Worm (Caenorhabditis elegans) whole organism, young adult: ENCODE data around the gene ZC373.2.

Source experiments
- D2030.7 ChIP-seq: fragments of 200-800 bp; sonication (Bioruptor generic); IDR thresholded peaks from 2 replicates; pipeline ENCODE4 v1.3.6; 2022; ENCODE audit warnings: missing genetic modification reagents, missing genetic modification characterization, missing compliant biosample characterization
- F37B4.10 ChIP-seq: fragments of 200-800 bp; sonication (Bioruptor generic); IDR thresholded peaks from 2 replicates; pipeline ENCODE4 v1.3.6; 2022; ENCODE audit warnings: missing genetic modification characterization, missing compliant biosample characterization
- F39B2.1 ChIP-seq: fragments of 200-800 bp; sonication (Bioruptor generic); IDR thresholded peaks from 2 replicates; pipeline ENCODE4 v1.3.6; 2022; ENCODE audit warnings: missing genetic modification reagents, missing genetic modification characterization, missing compliant biosample characterization
- F49E8.2 ChIP-seq: sonication (generic microtip); optimal IDR thresholded peaks from 3 replicates; lab custom pipeline; 2017; ENCODE audit warnings: missing genetic modification characterization, mild to moderate bottlenecking, missing compliant biosample characterization, antibody characterized with exemption, moderate library complexity; ENCODE audit not compliant: insufficient read depth
- F55B11.4 ChIP-seq: sonication (generic microtip); optimal IDR thresholded peaks from 2 replicates; lab custom pipeline; 2016; ENCODE audit warnings: missing compliant biosample characterization, missing genetic modification characterization, borderline replicate concordance; ENCODE audit not compliant: insufficient read depth
- F57C9.4 ChIP-seq: sonication (generic microtip); optimal IDR thresholded peaks from 2 replicates; lab custom pipeline; 2017; ENCODE audit warnings: mild to moderate bottlenecking, missing genetic modification characterization, missing compliant biosample characterization
- T26A5.8 ChIP-seq: sonication (generic microtip); optimal IDR thresholded peaks from 2 replicates; lab custom pipeline; 2016; ENCODE audit warnings: missing genetic modification characterization, missing compliant biosample characterization
- aptf-2 ChIP-seq: fragments of 200-800 bp; sonication (Bioruptor generic); conservative IDR thresholded peaks from 2 replicates; pipeline ENCODE4 v1.3.6; 2022; ENCODE audit warnings: missing genetic modification reagents, missing genetic modification characterization, missing compliant biosample characterization
- aptf-3 ChIP-seq: fragments of 200-800 bp; sonication (Bioruptor generic); IDR thresholded peaks from 2 replicates; pipeline ENCODE4 v1.3.6; 2022; ENCODE audit warnings: missing genetic modification characterization, missing compliant biosample characterization
- ceh-27 ChIP-seq: fragments of 200-800 bp; sonication (Bioruptor generic); optimal IDR thresholded peaks from 2 replicates; lab custom pipeline; 2018; ENCODE audit warnings: mild to moderate bottlenecking, missing genetic modification characterization, moderate library complexity, missing compliant biosample characterization
- ceh-58 ChIP-seq: fragments of 200-800 bp; sonication (Bioruptor generic); IDR thresholded peaks from 2 replicates; pipeline ENCODE4 v1.3.6; 2022; ENCODE audit warnings: missing genetic modification characterization, missing compliant biosample characterization
- dox-1 ChIP-seq: fragments of 200-800 bp; sonication (Bioruptor generic); IDR thresholded peaks from 2 replicates; pipeline ENCODE4 v1.3.6; 2022; ENCODE audit warnings: missing genetic modification reagents, missing genetic modification characterization, missing compliant biosample characterization
- dpff-1 ChIP-seq: sonication (generic microtip); optimal IDR thresholded peaks from 2 replicates; lab custom pipeline; 2017; ENCODE audit warnings: mild to moderate bottlenecking, missing genetic modification characterization, missing compliant biosample characterization
- egrh-3 ChIP-seq: fragments of 200-800 bp; sonication (Bioruptor generic); IDR thresholded peaks from 2 replicates; pipeline ENCODE4 v1.3.6; 2022; ENCODE audit warnings: missing genetic modification reagents, missing genetic modification characterization, missing compliant biosample characterization
- ekl-4 ChIP-seq: fragments of 200-800 bp; sonication (Bioruptor generic); IDR thresholded peaks from 2 replicates; pipeline ENCODE4 v1.3.6; 2022; ENCODE audit warnings: missing genetic modification reagents, missing genetic modification characterization, missing compliant biosample characterization
- ets-4 ChIP-seq: fragments of 200-800 bp; sonication (Bioruptor generic); optimal IDR thresholded peaks from 2 replicates; lab custom pipeline; 2018; ENCODE audit warnings: mild to moderate bottlenecking, missing genetic modification characterization, missing compliant biosample characterization
- him-1 ChIP-seq: sonication (generic microtip); optimal IDR thresholded peaks from 2 replicates; lab custom pipeline; 2016; ENCODE audit warnings: missing genotype, missing genetic modification reagents, missing genetic modification characterization, missing compliant biosample characterization
- hlh-26 ChIP-seq: fragments of 200-800 bp; sonication (Bioruptor generic); conservative IDR thresholded peaks from 2 replicates; pipeline ENCODE4 v1.3.6; 2022; ENCODE audit warnings: missing genetic modification reagents, missing genetic modification characterization, missing compliant biosample characterization
- lin-54 ChIP-seq: fragments of 200-800 bp; sonication (Bioruptor generic); optimal IDR thresholded peaks from 2 replicates; lab custom pipeline; 2018; ENCODE audit warnings: mild to moderate bottlenecking, missing genetic modification characterization, missing compliant biosample characterization
- mes-4 ChIP-seq: sonication (generic microtip); optimal IDR thresholded peaks from 2 replicates; lab custom pipeline; 2016; ENCODE audit warnings: missing genotype, missing genetic modification characterization, missing compliant biosample characterization
- nfyb-1 ChIP-seq: fragments of 200-800 bp; sonication (Bioruptor generic); IDR thresholded peaks from 2 replicates; pipeline ENCODE4 v1.3.6; 2022; ENCODE audit warnings: missing genetic modification reagents, missing genetic modification characterization, missing compliant biosample characterization
- pbrm-1 ChIP-seq: fragments of 200-800 bp; sonication (Bioruptor generic); IDR thresholded peaks from 2 replicates; pipeline ENCODE4 v1.3.6; 2022; ENCODE audit warnings: missing genetic modification reagents, missing genetic modification characterization, missing compliant biosample characterization
- sdz-38 ChIP-seq: sonication (generic microtip); optimal IDR thresholded peaks from 2 replicates; lab custom pipeline; 2016; ENCODE audit warnings: missing genotype, missing genetic modification characterization, missing compliant biosample characterization
- sea-2 ChIP-seq: fragments of 200-800 bp; sonication (Bioruptor generic); IDR thresholded peaks from 2 replicates; pipeline ENCODE4 v1.3.6; 2022; ENCODE audit warnings: missing genetic modification characterization, missing compliant biosample characterization
- snpc-1.1 ChIP-seq: sonication (generic microtip); optimal IDR thresholded peaks from 2 replicates; lab custom pipeline; 2017; ENCODE audit warnings: missing genetic modification characterization, mild to moderate bottlenecking, missing compliant biosample characterization, antibody characterized with exemption, moderate library complexity, missing genotype, missing genetic modification reagents; ENCODE audit not compliant: insufficient read depth
- snpc-1.3 ChIP-seq: sonication (generic microtip); optimal IDR thresholded peaks from 2 replicates; lab custom pipeline; 2017; ENCODE audit warnings: missing genetic modification characterization, mild to moderate bottlenecking, missing compliant biosample characterization, antibody characterized with exemption, moderate library complexity, missing genotype, missing genetic modification reagents; ENCODE audit not compliant: insufficient read depth
- snpc-4 ChIP-seq, 5 experiments: fragments of 150-350 bp in 1 of 5; sonication (generic microtip) in 4 of 5; optimal IDR thresholded peaks; 2 replicates each; lab custom pipeline; 2014 to 2018; ENCODE audit warnings: missing genetic modification characterization in 5 of 5, missing biosample characterization in 3 of 5, antibody characterized with exemption in 2 of 5, mild to moderate bottlenecking in 2 of 5, missing compliant biosample characterization in 2 of 5, missing genotype in 2 of 5, moderate library complexity in 2 of 5, missing genetic modification reagents in 1 of 5
- somi-1 ChIP-seq: fragments of 200-800 bp; sonication (Bioruptor generic); optimal IDR thresholded peaks from 2 replicates; lab custom pipeline; 2018; ENCODE audit warnings: mild to moderate bottlenecking, missing genetic modification characterization, missing compliant biosample characterization
- zfh-2 ChIP-seq: fragments of 200-800 bp; sonication (Bioruptor generic); conservative IDR thresholded peaks from 2 replicates; pipeline ENCODE4 v1.3.6; 2022; ENCODE audit warnings: missing genetic modification reagents, missing genetic modification characterization, missing compliant biosample characterization
- ztf-22 ChIP-seq: fragments of 200-800 bp; sonication (Bioruptor generic); optimal IDR thresholded peaks from 2 replicates; lab custom pipeline; 2018; ENCODE audit warnings: mild to moderate bottlenecking, missing genetic modification characterization, moderate library complexity, missing compliant biosample characterization
- ztf-6 ChIP-seq: fragments of 200-800 bp; sonication (Bioruptor generic); IDR thresholded peaks from 2 replicates; pipeline ENCODE4 v1.3.6; 2022; ENCODE audit warnings: missing genetic modification reagents, missing genetic modification characterization, missing compliant biosample characterization

Gene ZC373.2

ce11 chrX:10081077-10081476, 22.8 kb upstream of the ZC373.2 start:
- TF ChIP-seq somi-1 (GFP tag; lab: Kevin White, UChicago) (no peak), sea-2 (GFP tag; lab: Robert Waterston, UW) (no peak), F49E8.2 (tag; lab: Kevin White, UChicago) (no peak), F55B11.4 (tag; lab: Kevin White, UChicago) (no peak), aptf-2 (GFP tag; lab: Robert Waterston, UW) (no peak), egrh-3 (GFP tag; lab: Robert Waterston, UW) (no peak), T26A5.8 (no peak), snpc-1.1 (tag; lab: Kevin White, UChicago) (no peak)

ce11 chrX:10079230-10079629, 21.0 kb upstream of the ZC373.2 start:
- TF ChIP-seq zfh-2 (GFP tag; lab: Robert Waterston, UW) = peak; percentile 55
- no peak for TF ChIP-seq snpc-1.3 (tag; lab: Kevin White, UChicago)

- no peak for TF ChIP-seq somi-1 (GFP tag; lab: Kevin White, UChicago)
- TF ChIP-seq egrh-3 (GFP tag; lab: Robert Waterston, UW) = no peak
- no peak for TF ChIP-seq ets-4
- no peak for TF ChIP-seq hlh-26 (GFP tag; lab: Robert Waterston, UW)
These were observed 20.4 kb upstream of the ZC373.2 start for ce11 chrX:10078637-10079036.

ce11 chrX:10078089-10078488, 19.9 kb upstream of the ZC373.2 start:
- TF ChIP-seq dox-1 (GFP tag; lab: Robert Waterston, UW) = peak; percentile 43; the same call in 1 of the 2 replicates
- peak; percentile 0 for TF ChIP-seq mes-4 (tag; lab: Kevin White, UChicago)
- peak; percentile 96 for TF ChIP-seq egrh-3 (GFP tag; lab: Robert Waterston, UW)
- TF ChIP-seq ceh-58 (GFP tag; lab: Robert Waterston, UW) = no peak
- TF ChIP-seq ztf-6 (GFP tag; lab: Robert Waterston, UW) = no peak
- TF ChIP-seq snpc-1.1 (tag; lab: Kevin White, UChicago) = no peak
- TF ChIP-seq F37B4.10 (GFP tag; lab: Robert Waterston, UW) = 0 out of 2 replicates have a peak, but pooled peaks have one; percentile 60
- peak; percentile 94 for TF ChIP-seq zfh-2 (GFP tag; lab: Robert Waterston, UW)
- TF ChIP-seq ekl-4 = no peak

- TF ChIP-seq dpff-1 (tag; lab: Kevin White, UChicago) = no peak
- TF ChIP-seq F39B2.1 (GFP tag; lab: Robert Waterston, UW) = no peak
- no peak for TF ChIP-seq nfyb-1 (GFP tag; lab: Robert Waterston, UW)
- no peak for TF ChIP-seq snpc-4 (GFP tag; optimal IDR thresholded peaks at IDR 0.05; lab: Kevin White, UChicago)
- no peak for TF ChIP-seq snpc-4 (tag; optimal IDR thresholded peaks at IDR 0.05; lab: Kevin White, UChicago)
- no peak for TF ChIP-seq D2030.7 (GFP tag; lab: Robert Waterston, UW)
- no peak for TF ChIP-seq ztf-22 (GFP tag; lab: Kevin White, UChicago)
- TF ChIP-seq aptf-3 (GFP tag; lab: Robert Waterston, UW) = no peak
- no peak for TF ChIP-seq F57C9.4 (tag; lab: Kevin White, UChicago)
- no peak for TF ChIP-seq him-1
- TF ChIP-seq sdz-38 = no peak
- no peak for TF ChIP-seq lin-54 (GFP tag; lab: Kevin White, UChicago)
- TF ChIP-seq ceh-27 = no peak
- no peak for TF ChIP-seq pbrm-1
- TF ChIP-seq mes-4 (tag; lab: Kevin White, UChicago) = no peak
- TF ChIP-seq F49E8.2 (tag; lab: Kevin White, UChicago) = no peak
- TF ChIP-seq, all 124 proteins: peak for 0
These were observed 19.1 kb upstream of the ZC373.2 start, which contains the start of gene col-176 for ce11 chrX:10077297-10077696. TSS of gene col-176 (plus strand) at chrX:10077597.
